Worm (Caenorhabditis elegans): Measurements from ENCODE around the gene fog-2.

Gene fog-2

ce11 chrV:20234439-20234838 lies 35.4 kb downstream of the fog-2 start:
- no peak for TF ChIP-seq nhr-28 (tag; optimal IDR thresholded peaks at IDR 0.05)
- TF ChIP-seq ZK546.5 (tag; optimal IDR thresholded peaks at IDR 0.05), result no peak
- TF ChIP-seq zag-1 (tag; optimal IDR thresholded peaks at IDR 0.05), result no peak
- no peak for TF ChIP-seq egl-27 (tag; optimal IDR thresholded peaks at IDR 0.05)
- no peak for TF ChIP-seq R02D3.7 (tag; optimal IDR thresholded peaks at IDR 0.05)
- TF ChIP-seq nhr-43 (tag; optimal IDR thresholded peaks at IDR 0.05; ENCODE audit: poor library complexity, severe bottlenecking), result no peak
- TF ChIP-seq nhr-23 (tag; optimal IDR thresholded peaks at IDR 0.05), result no peak
- no peak for TF ChIP-seq hmg-11 (tag; optimal IDR thresholded peaks at IDR 0.05)
- no peak for TF ChIP-seq fkh-2 (tag; optimal IDR thresholded peaks at IDR 0.05)
- no peak for TF ChIP-seq ceh-16 (tag; optimal IDR thresholded peaks at IDR 0.05)
- TF ChIP-seq snpc-4 (tag; optimal IDR thresholded peaks at IDR 0.05), result no peak
- no peak for TF ChIP-seq lin-15B (tag; optimal IDR thresholded peaks at IDR 0.05)
- TF ChIP-seq daf-12 (tag; optimal IDR thresholded peaks at IDR 0.05), result no peak
- no peak for TF ChIP-seq ztf-4 (tag; optimal IDR thresholded peaks at IDR 0.05)
- no peak for TF ChIP-seq unc-62 (GFP tag; optimal IDR thresholded peaks at IDR 0.05)
- TF ChIP-seq eor-1 (tag; optimal IDR thresholded peaks at IDR 0.05), result no peak

- TF ChIP-seq elt-2 (tag; optimal IDR thresholded peaks at IDR 0.05), result no peak
- TF ChIP-seq skn-1 (tag; optimal IDR thresholded peaks at IDR 0.05), result no peak
- TF ChIP-seq nhr-12 (tag; optimal IDR thresholded peaks at IDR 0.05), result no peak
- TF ChIP-seq nfya-1 (tag; optimal IDR thresholded peaks at IDR 0.05; ENCODE audit: insufficient read depth), result no peak
- TF ChIP-seq nhr-76 (tag; optimal IDR thresholded peaks at IDR 0.05), result no peak
- no peak for TF ChIP-seq nhr-43 (tag; optimal IDR thresholded peaks at IDR 0.05; ENCODE audit: poor library complexity, severe bottlenecking)
- TF ChIP-seq eor-1 (tag; optimal IDR thresholded peaks at IDR 0.05), result no peak
These were observed 36.2 kb downstream of the fog-2 start for ce11 chrV:20235231-20235630.

ce11 chrV:20237429-20237828 lies 38.4 kb downstream of the fog-2 start, which contains the start of gene sld-5:
Gene sld-5 (minus strand): TSS chrV:20237745.
- TF ChIP-seq egl-27 (tag; optimal IDR thresholded peaks at IDR 0.05), result no peak
- TF ChIP-seq elt-3 (tag; optimal IDR thresholded peaks at IDR 0.05), result no peak

ce11 chrV:20241243-20241862 lies 42.3 kb downstream of the fog-2 start:
- TF ChIP-seq snpc-4 (tag; optimal IDR thresholded peaks at IDR 0.05), result no peak
- TF ChIP-seq nhr-237 (tag; optimal IDR thresholded peaks at IDR 0.05), result no peak
- TF ChIP-seq nhr-11 (tag; optimal IDR thresholded peaks at IDR 0.05), result no peak
- no peak for TF ChIP-seq elt-3 (tag; optimal IDR thresholded peaks at IDR 0.05)
- no peak for TF ChIP-seq nhr-12 (tag; optimal IDR thresholded peaks at IDR 0.05)
- TF ChIP-seq fkh-10 (GFP tag; optimal IDR thresholded peaks at IDR 0.05), result no peak

ce11 chrV:20249438-20250120 lies 50.5 kb downstream of the fog-2 start, which contains the start of gene swsn-1:
Gene swsn-1 (minus strand): TSS chrV:20249488.
- TF ChIP-seq R02D3.7 (tag; optimal IDR thresholded peaks at IDR 0.05), result no peak
- TF ChIP-seq lin-15B (tag; optimal IDR thresholded peaks at IDR 0.05), result peak; percentile 10
- TF ChIP-seq nfya-1 (tag; optimal IDR thresholded peaks at IDR 0.05; ENCODE audit: insufficient read depth), result peak; percentile 63
- peak; percentile 85 for TF ChIP-seq hmg-11 (tag; optimal IDR thresholded peaks at IDR 0.05)
- TF ChIP-seq pqm-1 (tag; optimal IDR thresholded peaks at IDR 0.05), result peak; percentile 6
- TF ChIP-seq elt-2 (tag; optimal IDR thresholded peaks at IDR 0.05), result no peak
- peak; percentile 36 for TF ChIP-seq ceh-28 (tag; optimal IDR thresholded peaks at IDR 0.05)
- no peak for TF ChIP-seq nhr-25 (tag; optimal IDR thresholded peaks at IDR 0.05)
